Fruit fly (Drosophila melanogaster): ENCODE data around the gene Rpt3R.

The Rpt3R gene

dm6 chr3R:9771519-9771972 lies 15.2 kb upstream of the Rpt3R start, which contains the start of gene CG9471 (continued):
- peak; percentile 92 for TF ChIP-seq CG17359 (tag; optimal IDR thresholded peaks at IDR 0.05)
- no peak for TF ChIP-seq CG17568 (GFP tag; optimal IDR thresholded peaks at IDR 0.05)
- TF ChIP-seq CG1529 (GFP tag; optimal IDR thresholded peaks at IDR 0.05): peak; percentile 80
- peak; percentile 93 for TF ChIP-seq CG9932 (GFP tag; IDR thresholded peaks at IDR 0.05)
- TF ChIP-seq sug (tag; optimal IDR thresholded peaks at IDR 0.05): peak; percentile 91
- TF ChIP-seq CG1602 (GFP tag; optimal IDR thresholded peaks at IDR 0.05): peak; percentile 87
- TF ChIP-seq ase (GFP tag; IDR thresholded peaks at IDR 0.05): peak; percentile 91
- TF ChIP-seq CG13424 (tag; optimal IDR thresholded peaks at IDR 0.05): peak; percentile 90
- TF ChIP-seq CG3163 (GFP tag; optimal IDR thresholded peaks at IDR 0.05): peak; percentile 57
- no peak for TF ChIP-seq HLHmδ (GFP tag; optimal IDR thresholded peaks at IDR 0.05)
- peak; percentile 14 for TF ChIP-seq CG8359 (GFP tag; optimal IDR thresholded peaks at IDR 0.05; ENCODE audit: borderline replicate concordance)
- peak; percentile 92 for TF ChIP-seq tgo (GFP tag; IDR thresholded peaks at IDR 0.05)
- TF ChIP-seq otp (GFP tag; IDR thresholded peaks at IDR 0.05): peak; percentile 85; the same call in 2 of the 3 replicates
- TF ChIP-seq lab (GFP tag; optimal IDR thresholded peaks at IDR 0.05): peak; percentile 96
- TF ChIP-seq inv (GFP tag; IDR thresholded peaks at IDR 0.05; ENCODE audit: partially characterized antibody): no peak
- TF ChIP-seq pnt (GFP tag; optimal IDR thresholded peaks at IDR 0.05): peak; percentile 89
- peak; percentile 85 for TF ChIP-seq NK7.1 (GFP tag; optimal IDR thresholded peaks at IDR 0.05)
- TF ChIP-seq tup (GFP tag; optimal IDR thresholded peaks at IDR 0.05): peak; percentile 77
- peak; percentile 76; the same call in 1 of the 2 replicates for TF ChIP-seq toy (GFP tag; IDR thresholded peaks at IDR 0.05)
- peak; percentile 95 for TF ChIP-seq Xrp1 (GFP tag; IDR thresholded peaks at IDR 0.05)
- peak; percentile 65 for TF ChIP-seq CG4282 (GFP tag; optimal IDR thresholded peaks at IDR 0.05)
- peak; percentile 91 for TF ChIP-seq Dbx (GFP tag; IDR thresholded peaks at IDR 0.05)
- TF ChIP-seq CG2889 (GFP tag; IDR thresholded peaks at IDR 0.05): peak; percentile 89
- peak; percentile 83 for TF ChIP-seq CG4328 (GFP tag; optimal IDR thresholded peaks at IDR 0.05)
- peak; percentile 43 for TF ChIP-seq disco-r (GFP tag; optimal IDR thresholded peaks at IDR 0.05)
- TF ChIP-seq HmgZ (tag; optimal IDR thresholded peaks at IDR 0.05): peak; percentile 96
- peak; percentile 87 for TF ChIP-seq bab2 (GFP tag; optimal IDR thresholded peaks at IDR 0.05)
- peak in 1 of 2 experiments; percentile 38 for TF ChIP-seq crp (GFP tag; optimal IDR thresholded peaks at IDR 0.05)
- peak; percentile 93 for TF ChIP-seq az2 (GFP tag; optimal IDR thresholded peaks at IDR 0.05)
- peak; percentile 96 for TF ChIP-seq lilli (GFP tag; optimal IDR thresholded peaks at IDR 0.05)
- peak; percentile 90 for TF ChIP-seq CG13624 (GFP tag; optimal IDR thresholded peaks at IDR 0.05)
- TF ChIP-seq Eip74EF (GFP tag; optimal IDR thresholded peaks at IDR 0.05): peak in 1 of 2 experiments; percentile 90
- TF ChIP-seq ro (GFP tag; IDR thresholded peaks at IDR 0.05): peak; percentile 74
- peak; percentile 98 for TF ChIP-seq row (GFP tag; IDR thresholded peaks at IDR 0.05)
- peak; percentile 90 for TF ChIP-seq CG7556 (GFP tag; optimal IDR thresholded peaks at IDR 0.05)
- no peak for TF ChIP-seq sna (GFP tag; IDR thresholded peaks at IDR 0.05; ENCODE audit: partially characterized antibody)
- TF ChIP-seq Atf6 (GFP tag; IDR thresholded peaks at IDR 0.05): peak; percentile 94
- peak; percentile 77 for TF ChIP-seq ken (GFP tag; IDR thresholded peaks at IDR 0.05)
- peak; percentile 94 for TF ChIP-seq HLH3B (GFP tag; IDR thresholded peaks at IDR 0.05)
- TF ChIP-seq CkIIα-i1 (GFP tag; IDR thresholded peaks at IDR 0.05): no peak
- TF ChIP-seq Drgx (GFP tag; IDR thresholded peaks at IDR 0.05): peak; percentile 94
- TF ChIP-seq Bdp1 (GFP tag; optimal IDR thresholded peaks at IDR 0.05): peak; percentile 78
- TF ChIP-seq CG7271 (tag; optimal IDR thresholded peaks at IDR 0.05): peak; percentile 73
- TF ChIP-seq al (GFP tag; IDR thresholded peaks at IDR 0.05): peak; percentile 87
- TF ChIP-seq bowl (GFP tag; IDR thresholded peaks at IDR 0.05): peak; percentile 85
- TF ChIP-seq CG2202 (tag; optimal IDR thresholded peaks at IDR 0.05): peak; percentile 76
- TF ChIP-seq CG4404 (GFP tag; IDR thresholded peaks at IDR 0.05): peak; percentile 79
- TF ChIP-seq tna (GFP tag; IDR thresholded peaks at IDR 0.05; ENCODE audit: partially characterized antibody): no peak
- TF ChIP-seq bsh (GFP tag; optimal IDR thresholded peaks at IDR 0.05): peak; percentile 73 to 93
- peak; percentile 94 for TF ChIP-seq ci (GFP tag; IDR thresholded peaks at IDR 0.05)
- peak; percentile 90 for TF ChIP-seq CG14050 (GFP tag; IDR thresholded peaks at IDR 0.05)
